Fruit fly (Drosophila melanogaster) whole organism, wandering third instar larva: Measurements from ENCODE around the gene CG42729.

Experiments
- GATAd ChIP-seq: sonication (Bioruptor generic); optimal IDR thresholded peaks from 2 replicates; lab custom pipeline; 2016; ENCODE audit warnings: missing biosample characterization, missing genetic modification characterization
- Hnf4 ChIP-seq: fragments of 200-800 bp; sonication (Bioruptor generic); optimal IDR thresholded peaks from 2 replicates; lab custom pipeline; 2016; ENCODE audit warnings: missing biosample characterization, mild to moderate bottlenecking, missing genetic modification characterization
- Jra ChIP-seq: sonication (Bioruptor generic); optimal IDR thresholded peaks from 2 replicates; lab custom pipeline; 2016; ENCODE audit warnings: missing biosample characterization, missing genetic modification characterization
- Myc ChIP-seq: fragments of >200 bp; optimal IDR thresholded peaks from 2 replicates; lab custom pipeline; 2017
- OdsH ChIP-seq: fragments of 200-800 bp; sonication (Bioruptor generic); optimal IDR thresholded peaks from 2 replicates; lab custom pipeline; 2016; ENCODE audit warnings: missing biosample characterization, mild to moderate bottlenecking, missing genetic modification characterization
- Rel ChIP-seq, 2 experiments: fragments of 200-800 bp; sonication (Bioruptor generic) in 1 of 2; optimal IDR thresholded peaks; 2 replicates in 1 of 2; 3 replicates in 1 of 2; lab custom pipeline; 2016 to 2019; ENCODE audit warnings: mild to moderate bottlenecking in 2 of 2, missing biosample characterization in 2 of 2, missing genetic modification characterization in 2 of 2, moderate library complexity in 1 of 2
- fru ChIP-seq: fragments of 200-800 bp; sonication (Bioruptor generic); optimal IDR thresholded peaks from 3 replicates; lab custom pipeline; 2016; ENCODE audit warnings: missing biosample characterization, mild to moderate bottlenecking, missing genetic modification characterization
- lola ChIP-seq: fragments of >200 bp; optimal IDR thresholded peaks from 2 replicates; lab custom pipeline; 2017; ENCODE audit warnings: missing biosample characterization, missing genetic modification characterization
- pan ChIP-seq: fragments of >200 bp; optimal IDR thresholded peaks from 2 replicates; lab custom pipeline; 2017
- psq ChIP-seq: fragments of 200-800 bp; sonication (Bioruptor generic); optimal IDR thresholded peaks from 3 replicates; lab custom pipeline; 2017; ENCODE audit warnings: missing biosample characterization, mild to moderate bottlenecking, missing genetic modification characterization, moderate library complexity
- tai ChIP-seq: sonication (Bioruptor generic); optimal IDR thresholded peaks from 2 replicates; lab custom pipeline; 2016; ENCODE audit warnings: missing biosample characterization, missing genetic modification characterization
- woc ChIP-seq: sonication (Bioruptor generic); optimal IDR thresholded peaks from 2 replicates; lab custom pipeline; 2016; ENCODE audit warnings: missing biosample characterization, mild to moderate bottlenecking, missing genetic modification characterization

dm6 chr3L:15506174-15506926, 21.0 kb downstream of the CG42729 start:
- TF ChIP-seq Jra (GFP tag; lab: Kevin White, UChicago), result no peak
- no peak for TF ChIP-seq OdsH (GFP tag; lab: Kevin White, UChicago)
- TF ChIP-seq GATAd (GFP tag; lab: Kevin White, UChicago), result no peak
- no peak for TF ChIP-seq Rel (GFP tag; optimal IDR thresholded peaks at IDR 0.05; lab: Kevin White, UChicago)
- no peak for TF ChIP-seq Rel (tag; optimal IDR thresholded peaks at IDR 0.05; lab: Kevin White, UChicago)
- TF ChIP-seq Myc (lab: Kevin White, UChicago), result no peak
- no peak for TF ChIP-seq pan (lab: Kevin White, UChicago)
- no peak for TF ChIP-seq psq (GFP tag; lab: Kevin White, UChicago)
- TF ChIP-seq woc (GFP tag; lab: Kevin White, UChicago), result no peak
- no peak for TF ChIP-seq tai (GFP tag; lab: Kevin White, UChicago)
- TF ChIP-seq fru, result no peak
- no peak for TF ChIP-seq Hnf4
- no peak for TF ChIP-seq lola (GFP tag; lab: Kevin White, UChicago)
